Worm (Caenorhabditis elegans) whole organism, L2 larva: ENCODE data around the gene nas-18.

Experiments used
- C34F6.9 ChIP-seq: fragments of 150-350 bp; optimal IDR thresholded peaks from 2 replicates; lab custom pipeline; 2014; ENCODE audit warnings: missing biosample characterization, missing genetic modification characterization
- F13H6.1 ChIP-seq: sonication (generic microtip); optimal IDR thresholded peaks from 2 replicates; lab custom pipeline; 2016; ENCODE audit warnings: missing genetic modification characterization, missing compliant biosample characterization
- R02D3.7 ChIP-seq: fragments of 150-350 bp; optimal IDR thresholded peaks from 2 replicates; lab custom pipeline; 2014; ENCODE audit warnings: missing biosample characterization, missing genetic modification characterization
- Y55F3AM.14 ChIP-seq: fragments of 200-800 bp; sonication (Bioruptor generic); optimal IDR thresholded peaks from 2 replicates; lab custom pipeline; 2018; ENCODE audit warnings: mild to moderate bottlenecking, missing genetic modification characterization, missing compliant biosample characterization
- ZK546.5 ChIP-seq: sonication (generic microtip); optimal IDR thresholded peaks from 2 replicates; lab custom pipeline; 2017; ENCODE audit warnings: missing biosample characterization, missing genetic modification characterization
- alr-1 ChIP-seq: fragments of 150-350 bp; optimal IDR thresholded peaks from 2 replicates; lab custom pipeline; 2014; ENCODE audit warnings: missing biosample characterization, missing genetic modification characterization
- aly-2 ChIP-seq: fragments of 150-350 bp; optimal IDR thresholded peaks from 2 replicates; lab custom pipeline; 2014; ENCODE audit warnings: missing biosample characterization, missing genetic modification characterization
- blmp-1 ChIP-seq: sonication (generic microtip); optimal IDR thresholded peaks from 2 replicates; lab custom pipeline; 2017; ENCODE audit warnings: missing genetic modification characterization, mild to moderate bottlenecking, missing compliant biosample characterization, antibody characterized with exemption, moderate library complexity; ENCODE audit not compliant: insufficient read depth
- ceh-16 ChIP-seq: fragments of 150-350 bp; optimal IDR thresholded peaks from 2 replicates; lab custom pipeline; 2014; ENCODE audit warnings: missing biosample characterization, missing genetic modification characterization
- ceh-82 ChIP-seq: fragments of 150-350 bp; optimal IDR thresholded peaks from 2 replicates; lab custom pipeline; 2014; ENCODE audit warnings: missing biosample characterization, missing genetic modification characterization
- crh-2 ChIP-seq: sonication (generic microtip); optimal IDR thresholded peaks from 2 replicates; lab custom pipeline; 2017; ENCODE audit warnings: missing biosample characterization, missing genetic modification characterization
- dmd-4 ChIP-seq: sonication (generic microtip); optimal IDR thresholded peaks from 2 replicates; lab custom pipeline; 2017; ENCODE audit warnings: missing biosample characterization, missing genetic modification characterization
- egl-27 ChIP-seq: sonication (generic microtip); optimal IDR thresholded peaks from 3 replicates; lab custom pipeline; 2017; ENCODE audit warnings: missing biosample characterization, missing genetic modification reagents, missing genetic modification characterization
- elt-1 ChIP-seq: fragments of 150-350 bp; optimal IDR thresholded peaks from 2 replicates; lab custom pipeline; 2014; ENCODE audit warnings: missing biosample characterization, missing genetic modification characterization
- fos-1 ChIP-seq: fragments of 150-350 bp; optimal IDR thresholded peaks from 2 replicates; lab custom pipeline; 2014; ENCODE audit warnings: missing biosample characterization, missing genetic modification characterization
- lin-11 ChIP-seq: fragments of 150-350 bp; sonication (generic microtip); optimal IDR thresholded peaks from 2 replicates; lab custom pipeline; 2014; ENCODE audit warnings: missing biosample characterization, missing genetic modification characterization, inconsistent platforms, mixed read lengths
- lin-13 ChIP-seq: fragments of 150-350 bp; optimal IDR thresholded peaks from 2 replicates; lab custom pipeline; 2014; ENCODE audit warnings: missing biosample characterization, missing genetic modification reagents, missing genetic modification characterization
- lin-39 ChIP-seq: fragments of 150-350 bp; optimal IDR thresholded peaks from 2 replicates; lab custom pipeline; 2014; ENCODE audit warnings: missing biosample characterization, missing genetic modification reagents, missing genetic modification characterization
- lsy-2 ChIP-seq, 2 experiments: fragments of 150-350 bp in 1 of 2; sonication (generic microtip) in 1 of 2; optimal IDR thresholded peaks; 2 replicates each; lab custom pipeline; 2014 to 2017; ENCODE audit warnings: missing biosample characterization in 2 of 2, missing genetic modification characterization in 2 of 2
- mab-5 ChIP-seq: fragments of 150-350 bp; optimal IDR thresholded peaks from 2 replicates; lab custom pipeline; 2014; ENCODE audit warnings: missing biosample characterization, missing genetic modification characterization
- mbf-1 ChIP-seq: sonication (generic microtip); optimal IDR thresholded peaks from 2 replicates; lab custom pipeline; 2017; ENCODE audit warnings: missing biosample characterization, missing genetic modification characterization
- mdl-1 ChIP-seq, 2 experiments: fragments of 150-350 bp in 1 of 2; sonication (generic microtip) in 1 of 2; optimal IDR thresholded peaks; 2 replicates each; lab custom pipeline; 2017; ENCODE audit warnings: missing biosample characterization in 2 of 2, missing genetic modification characterization in 2 of 2
- nhr-11 ChIP-seq: fragments of 150-350 bp; optimal IDR thresholded peaks from 2 replicates; lab custom pipeline; 2014; ENCODE audit warnings: missing biosample characterization, missing genetic modification characterization
- nhr-129 ChIP-seq: fragments of 150-350 bp; optimal IDR thresholded peaks from 2 replicates; lab custom pipeline; 2014; ENCODE audit warnings: missing biosample characterization, missing genetic modification characterization
- nhr-21 ChIP-seq: fragments of 150-350 bp; optimal IDR thresholded peaks from 2 replicates; lab custom pipeline; 2014; ENCODE audit warnings: missing biosample characterization, missing genetic modification characterization
- nhr-23 ChIP-seq: fragments of 150-350 bp; optimal IDR thresholded peaks from 2 replicates; lab custom pipeline; 2014; ENCODE audit warnings: missing biosample characterization, missing genetic modification reagents, missing genetic modification characterization
- nhr-25 ChIP-seq: fragments of 150-350 bp; sonication (generic microtip); optimal IDR thresholded peaks from 3 replicates; lab custom pipeline; 2014; ENCODE audit warnings: missing biosample characterization, missing genetic modification characterization
- nhr-6 ChIP-seq: fragments of 150-350 bp; optimal IDR thresholded peaks from 2 replicates; lab custom pipeline; 2014; ENCODE audit warnings: missing biosample characterization, missing genetic modification characterization
- skn-1 ChIP-seq: sonication (generic microtip); optimal IDR thresholded peaks from 2 replicates; lab custom pipeline; 2017; ENCODE audit warnings: missing biosample characterization, missing genetic modification characterization
- sma-9 ChIP-seq, 2 experiments: fragments of 150-350 bp in 1 of 2; sonication (generic microtip) in 1 of 2; optimal IDR thresholded peaks; 2 replicates each; lab custom pipeline; 2014 to 2016; ENCODE audit warnings: missing genetic modification characterization in 2 of 2, mild to moderate bottlenecking in 1 of 2, missing biosample characterization in 1 of 2, missing compliant biosample characterization in 1 of 2, missing genetic modification reagents in 1 of 2, moderate library complexity in 1 of 2
- snpc-4 ChIP-seq: fragments of 150-350 bp; optimal IDR thresholded peaks from 2 replicates; lab custom pipeline; 2014; ENCODE audit warnings: missing biosample characterization, missing genetic modification characterization
- unc-39 ChIP-seq: fragments of 150-350 bp; optimal IDR thresholded peaks from 2 replicates; lab custom pipeline; 2014; ENCODE audit warnings: missing biosample characterization, missing genetic modification characterization
- zag-1 ChIP-seq: fragments of 150-350 bp; optimal IDR thresholded peaks from 2 replicates; lab custom pipeline; 2014; ENCODE audit warnings: missing biosample characterization, missing genetic modification characterization
- ztf-11 ChIP-seq: sonication (generic microtip); optimal IDR thresholded peaks from 2 replicates; lab custom pipeline; 2017; ENCODE audit warnings: missing biosample characterization, missing genetic modification characterization

nas-18 gene

DNA sequence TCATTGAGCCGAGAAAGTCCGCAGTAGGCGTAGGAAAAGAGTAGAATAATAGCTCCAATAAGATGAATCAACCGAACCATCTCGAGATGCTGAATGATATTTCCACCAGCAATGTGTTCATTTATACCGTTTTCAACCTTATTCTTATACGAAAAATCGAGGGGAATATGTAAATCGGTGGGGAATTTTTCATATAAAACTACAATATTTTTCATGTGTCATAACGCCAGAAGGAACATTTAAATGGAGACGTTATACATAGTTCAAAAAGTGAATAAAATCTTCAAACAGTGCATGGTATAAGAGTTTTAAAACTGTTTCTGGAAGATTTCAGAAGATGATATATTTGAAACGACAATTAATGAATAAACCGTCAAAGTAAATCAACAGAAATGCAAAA is 6.4 kb downstream of the nas-18 start, which contains the start of gene nas-19:
Gene nas-19 (minus strand): TSS at position 101 of the 400 bp plus-strand sequence.
- TF ChIP-seq lsy-2 (tag; optimal IDR thresholded peaks at IDR 0.05; lab: Kevin White, UChicago) (no peak), elt-1 (tag; lab: Kevin White, UChicago) (no peak)

DNA sequence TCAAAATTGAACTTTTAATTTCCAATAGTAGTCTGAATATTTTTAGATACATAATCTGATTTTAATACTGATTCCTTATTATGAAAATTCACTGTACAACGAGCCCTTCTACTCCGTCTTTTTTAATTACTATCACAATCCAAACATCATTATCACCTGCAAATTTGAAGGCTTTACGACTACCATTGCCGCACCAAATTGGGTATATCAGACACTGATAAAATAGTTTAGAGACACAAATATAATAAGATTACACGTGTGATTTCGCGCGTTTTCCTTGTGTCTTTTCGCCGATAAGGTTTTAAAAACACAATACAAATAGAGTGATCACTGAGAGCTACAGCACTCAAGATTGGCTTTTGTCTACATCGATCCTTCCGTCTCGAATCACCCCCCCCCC is 6.8 kb downstream of the nas-18 start:
- TF ChIP-seq sma-9 (GFP tag; optimal IDR thresholded peaks at IDR 0.05; lab: Kevin White, UChicago) (peak; percentile 24), sma-9 (tag; optimal IDR thresholded peaks at IDR 0.05; lab: Kevin White, UChicago) (no peak), ceh-16 (tag; lab: Kevin White, UChicago) (no peak), nhr-21 (tag; lab: Kevin White, UChicago) (no peak), lin-11 (no peak), fos-1 (tag; lab: Kevin White, UChicago) (peak; percentile 71)

DNA sequence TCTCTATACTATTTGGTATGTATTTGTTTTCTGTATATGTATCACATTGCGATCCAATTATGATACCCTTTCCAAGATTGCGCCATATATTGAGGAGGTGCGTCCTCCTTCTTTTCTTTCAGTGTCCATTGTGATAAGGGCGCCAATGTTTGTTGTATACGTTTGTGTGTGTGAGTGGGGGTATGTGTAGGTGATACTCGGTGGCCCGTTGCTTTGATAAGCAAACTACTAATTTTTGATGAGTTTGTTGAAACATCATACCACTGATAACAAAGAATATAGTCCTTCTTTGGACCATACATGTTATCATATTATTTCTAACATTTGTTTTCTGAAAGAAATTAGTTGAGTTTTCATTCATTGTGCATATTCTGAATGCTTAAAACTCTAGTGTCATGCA is 7.5 kb downstream of the nas-18 start:
- no peak for TF ChIP-seq lin-11
- TF ChIP-seq sma-9 (GFP tag; optimal IDR thresholded peaks at IDR 0.05; lab: Kevin White, UChicago) = peak; percentile 24
- TF ChIP-seq sma-9 (tag; optimal IDR thresholded peaks at IDR 0.05; lab: Kevin White, UChicago) = no peak
- TF ChIP-seq lin-39 = no peak
- TF ChIP-seq blmp-1 (tag; lab: Kevin White, UChicago) = no peak
- TF ChIP-seq crh-2 (tag; lab: Kevin White, UChicago) = peak; percentile 45
- TF ChIP-seq snpc-4 = no peak
- TF ChIP-seq R02D3.7 = no peak
- no peak for TF ChIP-seq egl-27 (tag; lab: Kevin White, UChicago)
- no peak for TF ChIP-seq lsy-2 (tag; optimal IDR thresholded peaks at IDR 0.05; lab: Kevin White, UChicago)
- no peak for TF ChIP-seq aly-2 (tag; lab: Kevin White, UChicago)
- TF ChIP-seq ZK546.5 (tag; lab: Kevin White, UChicago) = no peak
- no peak for TF ChIP-seq ztf-11 (tag; lab: Kevin White, UChicago)
- TF ChIP-seq mbf-1 = no peak
- TF ChIP-seq mdl-1 (tag; optimal IDR thresholded peaks at IDR 0.05; lab: Kevin White, UChicago) = no peak
- TF ChIP-seq ceh-16 (tag; lab: Kevin White, UChicago) = no peak
- TF ChIP-seq fos-1 (tag; lab: Kevin White, UChicago) = peak; percentile 70
- TF ChIP-seq nhr-6 (tag; lab: Kevin White, UChicago) = no peak
- no peak for TF ChIP-seq mab-5 (tag; lab: Kevin White, UChicago)
- no peak for TF ChIP-seq lin-13
- no peak for TF ChIP-seq nhr-25
- TF ChIP-seq alr-1 (tag; lab: Kevin White, UChicago) = no peak
- no peak for TF ChIP-seq nhr-129 (tag; lab: Kevin White, UChicago)
- no peak for TF ChIP-seq ceh-82 (tag; lab: Kevin White, UChicago)
- no peak for TF ChIP-seq nhr-23 (tag; lab: Kevin White, UChicago)
- peak; percentile 15 for TF ChIP-seq F13H6.1
- TF ChIP-seq elt-1 (tag; lab: Kevin White, UChicago) = no peak

DNA sequence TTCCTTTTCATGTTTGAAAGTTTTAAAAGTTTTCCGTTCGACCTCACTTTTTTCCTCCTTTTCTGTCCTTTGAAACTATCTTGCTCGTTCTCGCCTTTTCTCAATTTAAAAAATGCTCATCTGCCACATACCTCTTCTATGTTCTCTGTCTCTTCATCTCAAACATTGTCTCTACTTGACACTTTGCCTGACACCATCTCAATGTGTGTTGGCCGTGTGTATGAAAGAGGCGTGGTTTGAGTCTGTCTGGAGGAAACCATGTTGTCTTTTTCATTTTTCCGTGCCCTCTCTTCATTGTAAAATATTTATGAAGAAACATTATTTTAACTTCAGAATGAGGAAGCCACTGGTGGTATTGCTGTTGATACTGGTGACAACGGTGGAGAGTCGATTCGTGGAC is 11.0 kb downstream of the nas-18 start, which contains the start of gene K03B8.6:
Gene K03B8.6 (plus strand): TSS at position 334 of the 400 bp plus-strand sequence.
- TF ChIP-seq nhr-129 (tag; lab: Kevin White, UChicago) (no peak), aly-2 (tag; lab: Kevin White, UChicago) (no peak), elt-1 (tag; lab: Kevin White, UChicago) (no peak), zag-1 (no peak), skn-1 (no peak), ZK546.5 (tag; lab: Kevin White, UChicago) (no peak), mab-5 (tag; lab: Kevin White, UChicago) (no peak), Y55F3AM.14 (GFP tag; lab: Kevin White, UChicago) (no peak), nhr-21 (tag; lab: Kevin White, UChicago) (no peak), nhr-25 (no peak)
- TF ChIP-seq, all 48 proteins: peak for 0

DNA sequence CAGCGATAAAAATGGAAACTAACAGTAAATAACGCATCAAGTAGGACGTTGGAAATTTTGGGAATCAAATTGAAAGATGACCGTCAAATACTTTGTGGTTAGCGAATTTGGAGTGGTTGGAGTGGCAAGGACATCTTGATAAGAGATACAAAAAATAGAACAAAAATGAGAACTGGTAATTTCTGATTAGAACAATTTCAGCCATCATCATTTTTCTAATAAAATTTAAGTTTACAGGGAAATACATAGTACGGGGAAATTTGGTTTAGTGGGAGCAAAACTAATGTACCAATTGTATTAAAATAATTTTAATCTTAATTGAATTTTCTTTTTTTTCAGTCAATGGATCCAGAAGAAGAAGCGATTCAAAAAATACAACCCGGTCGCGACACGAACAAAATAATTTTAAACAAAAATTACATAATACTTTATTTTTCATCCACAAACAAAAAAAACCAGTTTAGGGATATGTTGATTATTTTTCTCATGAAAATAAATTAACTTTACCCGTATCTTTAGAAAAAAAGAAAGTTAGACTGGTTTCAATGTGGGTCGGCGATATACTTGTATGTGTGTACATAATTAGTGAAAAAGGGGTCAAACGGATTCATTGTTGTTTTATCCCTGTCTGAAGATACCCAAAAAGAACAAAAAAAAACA is 14.8 kb downstream of the nas-18 start, which contains the start of the genes K03B8.8 and grl-3:
Gene K03B8.8 (minus strand): TSS at position 101 of the 660 bp plus-strand sequence.
Gene grl-3 (plus strand): TSS at position 610 of the 660 bp plus-strand sequence.
- no peak for TF ChIP-seq F13H6.1
- no peak for TF ChIP-seq ceh-16 (tag; lab: Kevin White, UChicago)
- TF ChIP-seq nhr-21 (tag; lab: Kevin White, UChicago) = no peak
- TF ChIP-seq lin-11 = no peak
- no peak for TF ChIP-seq dmd-4
- TF ChIP-seq sma-9 (GFP tag; optimal IDR thresholded peaks at IDR 0.05; lab: Kevin White, UChicago) = no peak
- TF ChIP-seq sma-9 (tag; optimal IDR thresholded peaks at IDR 0.05; lab: Kevin White, UChicago) = no peak
- no peak for TF ChIP-seq C34F6.9 (tag; lab: Kevin White, UChicago)
- TF ChIP-seq nhr-11 = no peak
- no peak for TF ChIP-seq snpc-4
- no peak for TF ChIP-seq mbf-1
- TF ChIP-seq ztf-11 (tag; lab: Kevin White, UChicago) = no peak
- TF ChIP-seq unc-39 (tag; lab: Kevin White, UChicago) = no peak
- no peak for TF ChIP-seq skn-1
- TF ChIP-seq mab-5 (tag; lab: Kevin White, UChicago) = no peak
- TF ChIP-seq lin-39 = no peak
- no peak for TF ChIP-seq mdl-1 (tag; optimal IDR thresholded peaks at IDR 0.05; lab: Kevin White, UChicago)
- TF ChIP-seq egl-27 (tag; lab: Kevin White, UChicago) = no peak
